Fruit fly (Drosophila melanogaster): Measurements from ENCODE around the gene mus302.

Gene mus302

dm6 chr3L:16765647-16766628 lies 13.6 kb downstream of the mus302 start, which contains the start of gene Nrt (continued):
- TF ChIP-seq Met (GFP tag; optimal IDR thresholded peaks at IDR 0.05) (peak; percentile 56), lz (GFP tag; optimal IDR thresholded peaks at IDR 0.05) (peak; percentile 17), Blimp-1 (GFP tag; optimal IDR thresholded peaks at IDR 0.05) (no peak), CG3919 (GFP tag; optimal IDR thresholded peaks at IDR 0.05) (peak; percentile 59), Hr39 (GFP tag; optimal IDR thresholded peaks at IDR 0.05) (no peak), Eip75B (GFP tag; optimal IDR thresholded peaks at IDR 0.05) (peak; percentile 27), dsx (GFP tag; optimal IDR thresholded peaks at IDR 0.05; ENCODE audit: poor library complexity, severe bottlenecking) (peak; percentile 70), CG6276 (GFP tag; optimal IDR thresholded peaks at IDR 0.05) (peak; percentile 73), Sox102F (GFP tag; optimal IDR thresholded peaks at IDR 0.05) (peak; percentile 58), CG32006 (GFP tag; optimal IDR thresholded peaks at IDR 0.05) (peak; percentile 61), Lpt (GFP tag; optimal IDR thresholded peaks at IDR 0.05) (peak; percentile 53), spab (GFP tag; optimal IDR thresholded peaks at IDR 0.05) (peak; percentile 44), Ets96B (tag; optimal IDR thresholded peaks at IDR 0.05) (peak; percentile 56), CG6792 (GFP tag; optimal IDR thresholded peaks at IDR 0.05) (peak; percentile 8), fkh (GFP tag; optimal IDR thresholded peaks at IDR 0.05) (peak; percentile 50), Sox14 (GFP tag; optimal IDR thresholded peaks at IDR 0.05) (no peak), CG10631 (GFP tag; optimal IDR thresholded peaks at IDR 0.05) (peak; percentile 49), vri (GFP tag; optimal IDR thresholded peaks at IDR 0.05) (peak; percentile 61), CG4318 (GFP tag; optimal IDR thresholded peaks at IDR 0.05) (no peak), CG8119 (GFP tag; IDR thresholded peaks at IDR 0.05) (peak; percentile 82), fd85E (GFP tag; optimal IDR thresholded peaks at IDR 0.05) (peak; percentile 23), Smox (GFP tag; optimal IDR thresholded peaks at IDR 0.05) (peak; percentile 53), achi (GFP tag; optimal IDR thresholded peaks at IDR 0.05) (peak; percentile 58)

DNA sequence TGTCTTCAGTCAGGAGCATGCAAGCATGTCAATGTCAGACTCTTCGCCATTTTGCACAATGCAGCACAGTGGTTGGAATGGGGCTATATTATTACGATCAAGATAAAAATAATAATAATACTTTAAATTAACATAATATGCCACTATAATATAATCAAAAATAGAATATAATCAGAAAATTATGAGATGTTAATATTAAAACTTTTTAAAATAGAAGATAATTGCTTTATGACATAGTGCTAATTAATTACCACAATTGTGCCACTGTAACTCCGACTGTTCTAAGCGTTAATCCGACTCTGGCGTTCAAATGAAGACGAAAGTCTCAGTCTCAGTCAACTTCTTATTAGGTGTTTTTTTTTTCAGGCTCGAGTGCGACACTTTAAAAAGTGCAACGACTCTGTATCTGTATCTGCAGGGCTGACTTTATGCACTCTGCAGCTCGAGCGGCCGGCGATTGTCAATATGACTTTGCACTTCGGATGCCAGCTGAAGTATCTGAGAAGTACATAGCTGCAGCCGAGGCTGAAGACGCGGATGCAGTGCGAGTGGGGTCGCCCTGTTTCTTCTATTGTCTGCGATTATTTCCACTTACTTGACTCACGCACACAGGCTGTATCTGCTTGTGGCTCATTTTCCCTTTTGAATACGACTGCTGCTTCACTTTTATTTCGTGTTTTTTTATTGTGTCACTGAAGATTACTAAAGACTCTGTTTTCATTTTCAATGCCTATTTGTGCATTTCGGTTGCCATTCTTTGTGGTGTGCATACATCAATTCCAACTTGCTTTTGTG lies 17.1 kb downstream of the mus302 start:
- peak; percentile 43 to 74 for TF ChIP-seq ss (GFP tag; optimal IDR thresholded peaks at IDR 0.05)
- TF ChIP-seq CG15336 (GFP tag; IDR thresholded peaks at IDR 0.05) = peak; percentile 76
- TF ChIP-seq fd59A (GFP tag; optimal IDR thresholded peaks at IDR 0.05) = peak; percentile 55
- TF ChIP-seq achi (GFP tag; optimal IDR thresholded peaks at IDR 0.05) = peak; percentile 79
- TF ChIP-seq CG16779 (tag; optimal IDR thresholded peaks at IDR 0.05) = peak; percentile 14
- peak; percentile 56 for TF ChIP-seq spab (GFP tag; optimal IDR thresholded peaks at IDR 0.05)
- TF ChIP-seq Eip75B (GFP tag; optimal IDR thresholded peaks at IDR 0.05) = peak; percentile 48
- TF ChIP-seq CG31627 (GFP tag; optimal IDR thresholded peaks at IDR 0.05) = no peak
- peak; percentile 71 for TF ChIP-seq CG10631 (GFP tag; optimal IDR thresholded peaks at IDR 0.05)
- no peak for TF ChIP-seq Hr38 (GFP tag; optimal IDR thresholded peaks at IDR 0.05)
- TF ChIP-seq cyc (GFP tag; optimal IDR thresholded peaks at IDR 0.05) = no peak
- no peak for TF ChIP-seq CG6854 (GFP tag; optimal IDR thresholded peaks at IDR 0.05)
- TF ChIP-seq CG1621 (tag; optimal IDR thresholded peaks at IDR 0.05) = peak; percentile 58
- TF ChIP-seq CG6808 (GFP tag; optimal IDR thresholded peaks at IDR 0.05) = peak; percentile 65
- peak; percentile 47 for TF ChIP-seq Met (GFP tag; optimal IDR thresholded peaks at IDR 0.05)
- no peak for TF ChIP-seq dac (GFP tag; optimal IDR thresholded peaks at IDR 0.05)
- peak; percentile 58 for TF ChIP-seq CG34406 (GFP tag; optimal IDR thresholded peaks at IDR 0.05)
- no peak for TF ChIP-seq CG8319 (GFP tag; optimal IDR thresholded peaks at IDR 0.05)
- peak; percentile 71 for TF ChIP-seq svp (GFP tag)
- peak; percentile 23 for TF ChIP-seq CG11762 (GFP tag; optimal IDR thresholded peaks at IDR 0.05; ENCODE audit: insufficient read depth)
- TF ChIP-seq CG3032 (tag; optimal IDR thresholded peaks at IDR 0.05) = peak; percentile 62
- peak; percentile 58 for TF ChIP-seq net (GFP tag; optimal IDR thresholded peaks at IDR 0.05)
- TF ChIP-seq Lpt (GFP tag; optimal IDR thresholded peaks at IDR 0.05) = no peak
- peak; percentile 57 for TF ChIP-seq Sox14 (GFP tag; optimal IDR thresholded peaks at IDR 0.05)
- TF ChIP-seq fkh (GFP tag; optimal IDR thresholded peaks at IDR 0.05) = no peak
- TF ChIP-seq Sox102F (GFP tag; optimal IDR thresholded peaks at IDR 0.05) = peak; percentile 33
- TF ChIP-seq CG4318 (GFP tag; optimal IDR thresholded peaks at IDR 0.05) = peak; percentile 45
- peak; percentile 71 for TF ChIP-seq acj6 (GFP tag; optimal IDR thresholded peaks at IDR 0.05)
- no peak for TF ChIP-seq Gug (GFP tag; IDR thresholded peaks at IDR 0.05)
- TF ChIP-seq Hr4 (GFP tag; optimal IDR thresholded peaks at IDR 0.05) = peak; percentile 58
- TF ChIP-seq CG3919 (GFP tag; optimal IDR thresholded peaks at IDR 0.05) = peak; percentile 43
- TF ChIP-seq OdsH (GFP tag; optimal IDR thresholded peaks at IDR 0.05) = peak; percentile 67
- TF ChIP-seq dsx (GFP tag; optimal IDR thresholded peaks at IDR 0.05; ENCODE audit: poor library complexity, severe bottlenecking) = peak; percentile 69

All from whole organism, prepupa.